Fruit fly (Drosophila melanogaster) whole organism, prepupa: ENCODE results near the gene Rel.

ENCODE experiments used
- CG10631 ChIP-seq: fragments of 200-800 bp; sonication (Bioruptor generic); optimal IDR thresholded peaks from 2 replicates; lab custom pipeline; 2016; ENCODE audit warnings: missing biosample characterization, missing genetic modification characterization
- CG11294 ChIP-seq: fragments of 200-800 bp; sonication (Bioruptor generic); IDR thresholded peaks from 2 replicates; pipeline ENCODE4 v1.3.6; 2022; ENCODE audit warnings: missing biosample characterization, missing genetic modification characterization
- CG11902 ChIP-seq: fragments of 200-800 bp; sonication (Bioruptor generic); optimal IDR thresholded peaks from 3 replicates; lab custom pipeline; 2016; ENCODE audit warnings: missing biosample characterization, missing genetic modification characterization
- CG15336 ChIP-seq: fragments of 200-800 bp; sonication (Bioruptor generic); IDR thresholded peaks from 2 replicates; pipeline ENCODE4 v1.3.6; 2022; ENCODE audit warnings: missing biosample characterization, missing genetic modification characterization
- CG3032 ChIP-seq: fragments of 200-800 bp; optimal IDR thresholded peaks from 2 replicates; lab custom pipeline; 2019; ENCODE audit warnings: missing biosample characterization, mild to moderate bottlenecking, missing genetic modification characterization, moderate library complexity
- CG32006 ChIP-seq: fragments of 200-800 bp; sonication (Bioruptor generic); optimal IDR thresholded peaks from 3 replicates; lab custom pipeline; 2017; ENCODE audit warnings: missing biosample characterization, mild to moderate bottlenecking, missing genetic modification characterization
- CG6792 ChIP-seq: fragments of 200-800 bp; sonication (Bioruptor generic); optimal IDR thresholded peaks from 3 replicates; lab custom pipeline; 2016; ENCODE audit warnings: missing biosample characterization, missing genetic modification characterization
- CG6808 ChIP-seq: fragments of 200-800 bp; sonication (Bioruptor generic); optimal IDR thresholded peaks from 3 replicates; lab custom pipeline; 2017; ENCODE audit warnings: missing biosample characterization, missing genetic modification characterization, mild to moderate bottlenecking, moderate library complexity, missing genetic modification reagents
- CG7368 ChIP-seq: fragments of 200-800 bp; sonication (Bioruptor generic); optimal IDR thresholded peaks from 3 replicates; lab custom pipeline; 2016; ENCODE audit warnings: missing biosample characterization, missing genetic modification characterization
- CG8119 ChIP-seq: fragments of 200-800 bp; sonication (Bioruptor generic); IDR thresholded peaks from 3 replicates; pipeline ENCODE4 v1.3.6; 2022; ENCODE audit warnings: missing biosample characterization, missing genetic modification characterization
- CG8319 ChIP-seq: fragments of 200-800 bp; sonication (Bioruptor generic); optimal IDR thresholded peaks from 3 replicates; lab custom pipeline; 2016; ENCODE audit warnings: missing biosample characterization, missing genetic modification characterization
- CG9139 ChIP-seq: fragments of 200-800 bp; sonication (Bioruptor generic); optimal IDR thresholded peaks from 3 replicates; lab custom pipeline; 2017; ENCODE audit warnings: missing biosample characterization, mild to moderate bottlenecking, missing genetic modification characterization
- Eip78C ChIP-seq: fragments of 200-800 bp; sonication (Bioruptor generic); peaks from one replicate; lab custom pipeline; 2016; ENCODE audit warnings: missing biosample characterization, missing genetic modification characterization
- Ets96B ChIP-seq: fragments of 200-800 bp; optimal IDR thresholded peaks from 2 replicates; lab custom pipeline; 2019; ENCODE audit warnings: missing biosample characterization, mild to moderate bottlenecking, missing genetic modification characterization, moderate library complexity
- Hr38 ChIP-seq: sonication (Bioruptor generic); optimal IDR thresholded peaks from 2 replicates; lab custom pipeline; 2016; ENCODE audit warnings: missing biosample characterization, missing genetic modification characterization
- Hr39 ChIP-seq: fragments of 200-800 bp; sonication (Bioruptor generic); optimal IDR thresholded peaks from 2 replicates; lab custom pipeline; 2016; ENCODE audit warnings: missing biosample characterization, missing genetic modification characterization
- Hr4 ChIP-seq: fragments of 200-800 bp; sonication (Bioruptor generic); optimal IDR thresholded peaks from 3 replicates; lab custom pipeline; 2016; ENCODE audit warnings: missing biosample characterization, missing genetic modification characterization
- Lpt ChIP-seq: fragments of 200-800 bp; sonication (Bioruptor generic); optimal IDR thresholded peaks from 3 replicates; lab custom pipeline; 2016; ENCODE audit warnings: missing biosample characterization, missing genetic modification characterization
- Met ChIP-seq: fragments of 200-800 bp; sonication (Bioruptor generic); optimal IDR thresholded peaks from 3 replicates; lab custom pipeline; 2016; ENCODE audit warnings: missing biosample characterization, missing genetic modification characterization
- Sox14 ChIP-seq: fragments of 200-800 bp; sonication (Bioruptor generic); optimal IDR thresholded peaks from 3 replicates; lab custom pipeline; 2016; ENCODE audit warnings: missing biosample characterization, missing genetic modification characterization
- cyc ChIP-seq: fragments of 200-800 bp; sonication (Bioruptor generic); optimal IDR thresholded peaks from 3 replicates; lab custom pipeline; 2016; ENCODE audit warnings: missing biosample characterization, missing genetic modification characterization
- dac ChIP-seq: fragments of 200-800 bp; sonication (Bioruptor generic); optimal IDR thresholded peaks from 2 replicates; lab custom pipeline; 2017; ENCODE audit warnings: missing biosample characterization, mild to moderate bottlenecking, missing genetic modification characterization
- dsx ChIP-seq: fragments of 200-800 bp; optimal IDR thresholded peaks from 3 replicates; lab custom pipeline; 2019; ENCODE audit warnings: missing biosample characterization, mild to moderate bottlenecking, missing genetic modification characterization, moderate library complexity; ENCODE audit not compliant: poor library complexity, severe bottlenecking
- eg ChIP-seq: fragments of 200-800 bp; sonication (Bioruptor generic); IDR thresholded peaks from 3 replicates; pipeline ENCODE4 v1.3.6; 2022; ENCODE audit warnings: missing biosample characterization, missing genetic modification characterization
- esn ChIP-seq: fragments of 200-800 bp; sonication (Bioruptor generic); optimal IDR thresholded peaks from 2 replicates; lab custom pipeline; 2016; ENCODE audit warnings: missing biosample characterization, mild to moderate bottlenecking, missing genetic modification characterization, moderate library complexity
- fd59A ChIP-seq: fragments of 200-800 bp; sonication (Bioruptor generic); optimal IDR thresholded peaks from 2 replicates; lab custom pipeline; 2017; ENCODE audit warnings: missing biosample characterization, mild to moderate bottlenecking, missing genetic modification characterization, missing genetic modification reagents
- fkh ChIP-seq: fragments of 200-800 bp; sonication (Bioruptor generic); optimal IDR thresholded peaks from 3 replicates; lab custom pipeline; 2017; ENCODE audit warnings: missing biosample characterization, mild to moderate bottlenecking, missing genetic modification characterization, moderate library complexity
- lz ChIP-seq: fragments of 200-800 bp; sonication (Bioruptor generic); optimal IDR thresholded peaks from 3 replicates; lab custom pipeline; 2016; ENCODE audit warnings: missing biosample characterization, missing genetic modification characterization
- net ChIP-seq: fragments of 200-800 bp; sonication (Bioruptor generic); optimal IDR thresholded peaks from 3 replicates; lab custom pipeline; 2016; ENCODE audit warnings: missing biosample characterization, missing genetic modification characterization
- spab ChIP-seq: fragments of 200-800 bp; sonication (Bioruptor generic); optimal IDR thresholded peaks from 2 replicates; lab custom pipeline; 2017; ENCODE audit warnings: missing biosample characterization, mild to moderate bottlenecking, missing genetic modification characterization, missing genetic modification reagents
- ss ChIP-seq, 2 experiments: fragments of 200-800 bp; sonication (Bioruptor generic); optimal IDR thresholded peaks; 2 replicates in 1 of 2; 3 replicates in 1 of 2; lab custom pipeline; 2017 to 2018; ENCODE audit warnings: mild to moderate bottlenecking in 2 of 2, missing biosample characterization in 2 of 2, missing genetic modification characterization in 2 of 2, moderate library complexity in 1 of 2
- svp ChIP-seq: fragments of 200-800 bp; sonication (Bioruptor generic); peaks from one replicate; lab custom pipeline; 2016; ENCODE audit warnings: missing biosample characterization, missing genetic modification characterization
- vri ChIP-seq: fragments of 200-800 bp; sonication (Bioruptor generic); optimal IDR thresholded peaks from 3 replicates; lab custom pipeline; 2016; ENCODE audit warnings: missing biosample characterization, mild to moderate bottlenecking, missing genetic modification characterization

The Rel gene

DNA sequence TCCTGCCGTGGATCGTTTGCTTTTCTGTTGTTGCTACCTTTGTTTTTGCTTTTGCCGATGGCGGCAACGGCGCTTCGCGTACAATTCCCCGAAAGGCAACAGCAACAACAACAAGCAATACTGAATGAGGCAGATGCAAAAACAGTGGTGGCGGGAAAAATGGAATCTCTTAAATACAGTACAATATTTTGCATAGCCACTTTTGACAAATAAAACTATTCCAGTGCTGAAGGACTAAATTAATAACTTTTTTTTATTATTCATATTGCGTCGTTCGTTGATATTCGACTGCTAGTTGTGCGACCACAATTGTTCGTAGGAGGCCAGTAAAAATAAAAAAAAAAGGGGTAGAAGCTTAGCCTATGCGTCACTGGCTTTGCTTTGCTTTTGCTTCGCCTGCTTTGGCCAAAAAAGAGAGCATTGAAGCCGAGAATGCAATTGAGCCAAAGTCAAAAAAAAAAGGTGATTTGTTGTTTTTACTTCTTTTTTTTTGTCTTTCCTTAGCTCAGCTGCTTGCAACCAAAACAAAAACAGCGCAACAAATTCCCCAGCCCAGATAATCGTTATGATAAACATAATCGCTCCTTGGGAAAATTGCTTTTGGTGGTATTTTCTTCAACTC, 15.9 kb downstream of the Rel start (continued):
- TF ChIP-seq Met (peak; percentile 98), CG8319 (GFP tag; lab: Kevin White, UChicago) (peak; percentile 95), cyc (GFP tag; lab: Kevin White, UChicago) (peak; percentile 98), CG15336 (GFP tag; lab: Robert Waterston, UW) (peak; percentile 99), fd59A (GFP tag; lab: Kevin White, UChicago) (peak; percentile 98), Eip78C (GFP tag; lab: Kevin White, UChicago) (peak; percentile 100), CG10631 (GFP tag; lab: Kevin White, UChicago) (peak; percentile 99), dsx (GFP tag; lab: Kevin White, UChicago) (peak; percentile 97), vri (GFP tag; lab: Kevin White, UChicago) (peak; percentile 97), CG8119 (GFP tag; lab: Robert Waterston, UW) (peak; percentile 100), spab (GFP tag; lab: Kevin White, UChicago) (peak; percentile 99), dac (GFP tag; lab: Kevin White, UChicago) (peak; percentile 99), CG9139 (GFP tag; lab: Kevin White, UChicago) (peak; percentile 97), ss (GFP tag; optimal IDR thresholded peaks at IDR 0.05; lab: Kevin White, UChicago) (peak; percentile 98 to 99), CG11294 (peak; percentile 97), Lpt (GFP tag; lab: Kevin White, UChicago) (peak; percentile 99), esn (GFP tag; lab: Kevin White, UChicago) (peak; percentile 98), CG6808 (peak; percentile 98), Hr38 (GFP tag; lab: Kevin White, UChicago) (peak; percentile 93), Ets96B (tag; lab: Kevin White, UChicago) (peak; percentile 99), CG7368 (GFP tag; lab: Kevin White, UChicago) (peak; percentile 98)
- TF ChIP-seq, all 60 proteins: peak for 59

DNA sequence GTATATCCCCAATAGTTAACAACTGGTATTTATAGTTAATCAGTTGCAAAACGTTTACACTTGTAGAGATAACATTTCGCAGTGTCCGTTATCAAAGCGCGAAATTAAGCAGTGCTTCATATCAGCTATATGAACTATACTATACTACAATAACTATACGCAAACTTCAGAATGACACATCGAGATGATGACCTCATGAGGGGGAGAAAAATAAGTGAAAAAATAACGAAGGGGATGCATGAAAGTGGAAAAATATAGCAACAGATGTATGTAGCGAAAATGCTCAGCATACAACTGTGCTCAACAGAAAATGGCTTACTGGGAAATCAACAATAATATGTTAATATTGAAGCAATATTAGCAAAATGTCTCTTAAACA, 17.0 kb downstream of the Rel start:
- TF ChIP-seq Hr4 (peak; percentile 17), CG11294 (no peak), dsx (GFP tag; lab: Kevin White, UChicago) (no peak), eg (GFP tag; lab: Robert Waterston, UW) (no peak), spab (GFP tag; lab: Kevin White, UChicago) (no peak), vri (GFP tag; lab: Kevin White, UChicago) (no peak)

DNA sequence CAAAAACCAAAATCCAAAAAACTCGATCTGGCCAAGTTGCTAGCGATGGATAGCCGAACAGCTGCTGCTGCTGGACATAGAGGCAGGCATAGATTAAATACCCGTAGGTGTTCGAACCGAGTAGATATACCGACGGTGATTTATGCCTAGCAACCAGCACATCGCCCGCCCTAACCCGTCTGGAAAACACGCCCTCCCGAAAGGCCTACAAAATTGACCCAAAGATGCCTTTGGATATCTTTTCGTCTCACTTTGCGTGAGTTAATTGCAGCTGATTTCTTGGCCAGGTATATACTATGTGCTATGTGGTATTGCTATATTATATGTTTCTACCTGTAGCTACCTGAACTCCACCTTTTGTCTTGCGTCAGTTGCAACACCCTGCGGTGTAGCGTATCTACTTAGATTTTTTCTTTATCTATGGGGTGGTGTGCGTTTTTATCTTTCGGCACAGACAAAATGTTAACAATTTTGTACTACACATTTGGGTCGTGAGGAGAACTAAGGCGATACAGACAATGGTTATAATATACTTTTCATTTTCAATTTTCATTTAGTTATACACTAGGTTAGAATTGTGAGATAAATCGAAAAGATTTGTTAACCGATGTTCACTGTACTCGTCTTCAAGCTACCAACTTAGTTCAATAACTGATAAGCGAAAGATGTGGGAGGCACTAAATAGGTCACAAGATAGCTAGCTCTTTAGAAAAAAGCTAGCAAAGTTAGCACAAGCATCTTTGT, 17.6 kb downstream of the Rel start:
- no peak for TF ChIP-seq CG3032 (tag; lab: Kevin White, UChicago)
- no peak for TF ChIP-seq fkh (GFP tag; lab: Kevin White, UChicago)
- TF ChIP-seq dac (GFP tag; lab: Kevin White, UChicago), result no peak

DNA sequence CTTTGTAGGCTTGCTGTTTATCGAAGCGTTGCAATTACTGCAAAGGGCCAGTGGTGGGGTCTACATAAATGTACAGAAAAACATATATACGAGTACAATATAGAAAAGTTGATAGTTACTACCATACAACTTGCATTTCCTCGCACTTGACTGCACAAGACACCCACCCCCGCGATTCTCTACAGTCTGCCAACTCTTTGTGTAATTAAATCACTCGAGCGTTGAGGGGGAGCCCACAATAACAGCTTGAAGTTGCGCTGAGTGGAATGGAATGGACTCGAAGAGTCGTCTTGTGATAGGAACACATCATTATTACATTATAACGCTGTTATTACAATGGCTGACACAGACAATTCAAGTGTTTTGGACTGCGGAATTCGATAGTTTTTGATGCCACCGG, 18.4 kb downstream of the Rel start:
- TF ChIP-seq Sox14 (GFP tag; lab: Kevin White, UChicago) (peak; percentile 11), Hr39 (GFP tag; lab: Kevin White, UChicago) (no peak), CG3032 (tag; lab: Kevin White, UChicago) (no peak), CG11902 (GFP tag; lab: Kevin White, UChicago) (no peak), net (GFP tag; lab: Kevin White, UChicago) (no peak), fd59A (GFP tag; lab: Kevin White, UChicago) (no peak), CG32006 (GFP tag; lab: Kevin White, UChicago) (no peak), CG8319 (GFP tag; lab: Kevin White, UChicago) (no peak), CG8119 (GFP tag; lab: Robert Waterston, UW) (no peak), vri (GFP tag; lab: Kevin White, UChicago) (no peak), lz (GFP tag; lab: Kevin White, UChicago) (no peak), CG6808 (no peak), CG9139 (GFP tag; lab: Kevin White, UChicago) (no peak), dsx (GFP tag; lab: Kevin White, UChicago) (peak; percentile 26), svp (GFP tag; lab: Kevin White, UChicago) (no peak), Eip78C (GFP tag; lab: Kevin White, UChicago) (peak; percentile 37), CG6792 (GFP tag; lab: Kevin White, UChicago) (no peak)
